Fruit fly (Drosophila melanogaster) whole organism, wandering third instar larva: ENCODE results near the gene ppk.

Experiments
- Abd-B ChIP-seq: fragments of >200 bp; optimal IDR thresholded peaks from 2 replicates; lab custom pipeline; 2017; ENCODE audit warnings: missing biosample characterization, missing genetic modification characterization
- CG32264 ChIP-seq: fragments of 200-800 bp; sonication (Bioruptor generic); optimal IDR thresholded peaks from 2 replicates; lab custom pipeline; 2016; ENCODE audit warnings: missing biosample characterization, missing genetic modification characterization
- CG9705 ChIP-seq: fragments of 200-800 bp; sonication (Bioruptor generic); optimal IDR thresholded peaks from 2 replicates; lab custom pipeline; 2018; ENCODE audit warnings: missing biosample characterization, mild to moderate bottlenecking, missing genetic modification characterization
- CrebA ChIP-seq: fragments of 200-800 bp; sonication (Bioruptor generic); optimal IDR thresholded peaks from 2 replicates; lab custom pipeline; 2016; ENCODE audit warnings: missing biosample characterization, mild to moderate bottlenecking, missing genetic modification characterization, borderline replicate concordance
- Dfd ChIP-seq: fragments of >200 bp; optimal IDR thresholded peaks from 2 replicates; lab custom pipeline; 2017; ENCODE audit warnings: missing biosample characterization, missing genetic modification characterization
- Dif ChIP-seq: fragments of 200-275, 200-300 bp; sonication (Bioruptor generic); optimal IDR thresholded peaks from 2 replicates; lab custom pipeline; 2018; ENCODE audit warnings: missing biosample characterization, missing genetic modification characterization; ENCODE audit not compliant: partially characterized antibody
- GATAd ChIP-seq: sonication (Bioruptor generic); optimal IDR thresholded peaks from 2 replicates; lab custom pipeline; 2016; ENCODE audit warnings: missing biosample characterization, missing genetic modification characterization
- HLH106 ChIP-seq: fragments of 200-800 bp; optimal IDR thresholded peaks from 3 replicates; lab custom pipeline; 2019; ENCODE audit warnings: missing biosample characterization, mild to moderate bottlenecking, missing genetic modification characterization, moderate library complexity
- Hnf4 ChIP-seq: fragments of 200-800 bp; sonication (Bioruptor generic); optimal IDR thresholded peaks from 2 replicates; lab custom pipeline; 2016; ENCODE audit warnings: missing biosample characterization, mild to moderate bottlenecking, missing genetic modification characterization
- Hr78 ChIP-seq: fragments of >200 bp; optimal IDR thresholded peaks from 2 replicates; lab custom pipeline; 2017; ENCODE audit warnings: missing biosample characterization, missing genetic modification characterization
- Hr83 ChIP-seq: fragments of 200-300 bp; sonication (Bioruptor generic); optimal IDR thresholded peaks from 2 replicates; lab custom pipeline; 2016; ENCODE audit warnings: missing biosample characterization, mild to moderate bottlenecking, missing genetic modification characterization, moderate library complexity; ENCODE audit not compliant: poor library complexity, severe bottlenecking
- Jra ChIP-seq: sonication (Bioruptor generic); optimal IDR thresholded peaks from 2 replicates; lab custom pipeline; 2016; ENCODE audit warnings: missing biosample characterization, missing genetic modification characterization
- Mio ChIP-seq: sonication (Bioruptor generic); optimal IDR thresholded peaks from 2 replicates; lab custom pipeline; 2016; ENCODE audit warnings: missing biosample characterization, missing genetic modification characterization
- Myc ChIP-seq: fragments of >200 bp; optimal IDR thresholded peaks from 2 replicates; lab custom pipeline; 2017
- N ChIP-seq: fragments of >200 bp; optimal IDR thresholded peaks from 2 replicates; lab custom pipeline; 2018; ENCODE audit warnings: missing biosample characterization, missing external identifiers, missing genetic modification characterization
- OdsH ChIP-seq: fragments of 200-800 bp; sonication (Bioruptor generic); optimal IDR thresholded peaks from 2 replicates; lab custom pipeline; 2016; ENCODE audit warnings: missing biosample characterization, mild to moderate bottlenecking, missing genetic modification characterization
- Rel ChIP-seq, 2 experiments: fragments of 200-800 bp; sonication (Bioruptor generic) in 1 of 2; optimal IDR thresholded peaks; 2 replicates in 1 of 2; 3 replicates in 1 of 2; lab custom pipeline; 2016 to 2019; ENCODE audit warnings: mild to moderate bottlenecking in 2 of 2, missing biosample characterization in 2 of 2, missing genetic modification characterization in 2 of 2, moderate library complexity in 1 of 2
- Sp1 ChIP-seq: fragments of 200-800 bp; sonication (Bioruptor generic); optimal IDR thresholded peaks from 3 replicates; lab custom pipeline; 2019; ENCODE audit warnings: missing biosample characterization, mild to moderate bottlenecking, missing genetic modification characterization, moderate library complexity
- Vsx2 ChIP-seq: fragments of 200-300, 225-300 bp; sonication (Bioruptor generic); optimal IDR thresholded peaks from 2 replicates; lab custom pipeline; 2018; ENCODE audit warnings: missing biosample characterization, missing genetic modification characterization; ENCODE audit not compliant: partially characterized antibody
- br ChIP-seq: fragments of 200-800 bp; sonication (Bioruptor generic); optimal IDR thresholded peaks from 2 replicates; lab custom pipeline; 2016; ENCODE audit warnings: missing biosample characterization, missing genetic modification characterization
- brk ChIP-seq: fragments of 200-800 bp; sonication (Bioruptor generic); optimal IDR thresholded peaks from 2 replicates; lab custom pipeline; 2016; ENCODE audit warnings: missing biosample characterization, mild to moderate bottlenecking, missing genetic modification characterization
- dl ChIP-seq, 2 experiments: fragments of 175-275, 200-275 bp in 1 of 2; fragments of 200-275 bp in 1 of 2; sonication (Bioruptor generic); optimal IDR thresholded peaks; lab custom pipeline; 2018; ENCODE audit warnings: mild to moderate bottlenecking in 2 of 2, missing biosample characterization in 2 of 2, missing genetic modification characterization in 2 of 2, moderate library complexity in 2 of 2; ENCODE audit not compliant: partially characterized antibody in 2 of 2, insufficient read depth in 1 of 2
- dmrt93B ChIP-seq: fragments of 200-800 bp; sonication (Bioruptor generic); optimal IDR thresholded peaks from 2 replicates; lab custom pipeline; 2018; ENCODE audit warnings: missing biosample characterization, mild to moderate bottlenecking, missing genetic modification characterization
- dsf ChIP-seq: sonication (Bioruptor generic); optimal IDR thresholded peaks from 2 replicates; lab custom pipeline; 2016; ENCODE audit warnings: missing biosample characterization, missing genetic modification characterization, borderline replicate concordance
- ey ChIP-seq: fragments of 200-800 bp; sonication (Bioruptor generic); optimal IDR thresholded peaks from 2 replicates; lab custom pipeline; 2016; ENCODE audit warnings: missing biosample characterization, missing genetic modification characterization
- foxo ChIP-seq, 2 experiments: fragments of 200-800 bp; sonication (Bioruptor generic); optimal IDR thresholded peaks; 2 replicates in 1 of 2; 3 replicates in 1 of 2; lab custom pipeline; 2016 to 2017; ENCODE audit warnings: missing biosample characterization in 2 of 2, missing genetic modification characterization in 2 of 2
- fru ChIP-seq: fragments of 200-800 bp; sonication (Bioruptor generic); optimal IDR thresholded peaks from 3 replicates; lab custom pipeline; 2016; ENCODE audit warnings: missing biosample characterization, mild to moderate bottlenecking, missing genetic modification characterization
- pan ChIP-seq: fragments of >200 bp; optimal IDR thresholded peaks from 2 replicates; lab custom pipeline; 2017
- psq ChIP-seq: fragments of 200-800 bp; sonication (Bioruptor generic); optimal IDR thresholded peaks from 3 replicates; lab custom pipeline; 2017; ENCODE audit warnings: missing biosample characterization, mild to moderate bottlenecking, missing genetic modification characterization, moderate library complexity
- rgr ChIP-seq: fragments of 200-800 bp; sonication (Bioruptor generic); optimal IDR thresholded peaks from 3 replicates; lab custom pipeline; 2016; ENCODE audit warnings: missing biosample characterization, mild to moderate bottlenecking, missing genetic modification characterization
- sv ChIP-seq: fragments of 200-800 bp; sonication (Bioruptor generic); optimal IDR thresholded peaks from 3 replicates; lab custom pipeline; 2016; ENCODE audit warnings: missing biosample characterization, missing genetic modification characterization
- tai ChIP-seq: sonication (Bioruptor generic); optimal IDR thresholded peaks from 2 replicates; lab custom pipeline; 2016; ENCODE audit warnings: missing biosample characterization, missing genetic modification characterization
- usp ChIP-seq: fragments of >200 bp; optimal IDR thresholded peaks from 2 replicates; lab custom pipeline; 2017; ENCODE audit warnings: missing biosample characterization, missing genetic modification characterization
- woc ChIP-seq: sonication (Bioruptor generic); optimal IDR thresholded peaks from 2 replicates; lab custom pipeline; 2016; ENCODE audit warnings: missing biosample characterization, mild to moderate bottlenecking, missing genetic modification characterization

Gene ppk

dm6 chr2L:14386522-14386921 lies 5.5 kb upstream of the ppk start (continued):
- TF ChIP-seq dsf (GFP tag; lab: Kevin White, UChicago) (peak; percentile 75), Abd-B (GFP tag; lab: Kevin White, UChicago) (no peak), brk (GFP tag; lab: Kevin White, UChicago) (peak; percentile 94)

DNA sequence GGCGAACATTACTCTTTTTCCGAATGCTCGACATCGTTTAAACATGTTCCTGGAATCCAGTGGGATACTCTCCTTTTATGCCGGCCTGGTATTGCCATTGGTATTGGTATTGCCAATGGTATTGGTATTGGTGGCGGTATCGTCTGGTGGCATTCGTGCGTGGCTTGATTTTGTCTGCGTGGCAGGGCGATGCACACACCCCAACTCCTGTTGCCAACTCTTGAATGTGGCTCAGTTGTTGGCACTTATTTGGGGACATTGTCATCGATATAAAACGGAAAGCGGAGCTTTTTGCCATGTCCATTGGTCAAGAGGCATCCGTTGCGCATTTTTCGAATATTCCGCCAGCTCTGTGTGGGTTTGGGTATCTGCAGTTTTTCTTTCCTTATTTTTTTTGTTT lies 909 bp upstream of the ppk start:
- TF ChIP-seq rgr (GFP tag; lab: Kevin White, UChicago) (no peak), CrebA (GFP tag; lab: Kevin White, UChicago) (peak; percentile 83)

- TF ChIP-seq dsf (GFP tag; lab: Kevin White, UChicago) = no peak
- no peak for TF ChIP-seq Hr78 (GFP tag; lab: Kevin White, UChicago)
- TF ChIP-seq dl (GFP tag; optimal IDR thresholded peaks at IDR 0.05; lab: Kevin White, UChicago; ENCODE audit: insufficient read depth in 1 of 2, partially characterized antibody in 2 of 2) = no peak
- no peak for TF ChIP-seq foxo (GFP tag; optimal IDR thresholded peaks at IDR 0.05; lab: Kevin White, UChicago)
- no peak for TF ChIP-seq dmrt93B (GFP tag; lab: Kevin White, UChicago)
- peak; percentile 6 for TF ChIP-seq sv (GFP tag; lab: Kevin White, UChicago)
- no peak for TF ChIP-seq tai (GFP tag; lab: Kevin White, UChicago)
Measured at dm6 chr2L:14376484-14377254, 4.3 kb downstream of the ppk start.

dm6 chr2L:14374024-14374423 lies 6.9 kb downstream of the ppk start:
- TF ChIP-seq GATAd (GFP tag; lab: Kevin White, UChicago) (no peak), OdsH (GFP tag; lab: Kevin White, UChicago) (no peak), Jra (GFP tag; lab: Kevin White, UChicago) (no peak)

DNA sequence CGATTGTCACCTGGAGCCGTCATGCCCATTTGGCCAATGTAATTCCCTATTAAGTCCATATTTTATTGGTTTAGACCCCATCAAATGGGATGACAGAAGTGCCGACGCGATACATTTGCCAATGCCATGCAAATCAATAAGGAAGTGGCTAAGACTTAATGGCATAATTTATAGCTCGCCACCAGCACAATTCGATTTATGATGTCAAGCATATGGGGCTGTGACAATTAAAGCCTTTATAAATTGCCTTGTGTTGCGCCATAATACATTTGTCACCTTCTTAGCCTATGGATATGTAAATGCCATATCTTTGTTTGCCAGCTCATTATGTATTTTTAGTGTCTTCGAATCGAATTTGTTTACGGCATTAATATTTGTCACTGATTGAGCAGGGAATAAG lies 7.7 kb downstream of the ppk start:
- TF ChIP-seq fru (GFP tag; lab: Kevin White, UChicago) (no peak), sv (GFP tag; lab: Kevin White, UChicago) (no peak), br (no peak), OdsH (GFP tag; lab: Kevin White, UChicago) (no peak), CG9705 (no peak), psq (GFP tag; lab: Kevin White, UChicago) (no peak), dl (GFP tag; optimal IDR thresholded peaks at IDR 0.05; lab: Kevin White, UChicago; ENCODE audit: insufficient read depth in 1 of 2, partially characterized antibody in 2 of 2) (no peak), CG32264 (GFP tag; lab: Kevin White, UChicago) (no peak), Vsx2 (GFP tag; lab: Kevin White, UChicago) (no peak), woc (GFP tag; lab: Kevin White, UChicago) (no peak), Mio (GFP tag; lab: Kevin White, UChicago) (no peak), tai (GFP tag; lab: Kevin White, UChicago) (no peak), Abd-B (GFP tag; lab: Kevin White, UChicago) (no peak), Dif (no peak), GATAd (GFP tag; lab: Kevin White, UChicago) (no peak), ey (GFP tag; lab: Kevin White, UChicago) (no peak), rgr (GFP tag; lab: Kevin White, UChicago) (no peak)

DNA sequence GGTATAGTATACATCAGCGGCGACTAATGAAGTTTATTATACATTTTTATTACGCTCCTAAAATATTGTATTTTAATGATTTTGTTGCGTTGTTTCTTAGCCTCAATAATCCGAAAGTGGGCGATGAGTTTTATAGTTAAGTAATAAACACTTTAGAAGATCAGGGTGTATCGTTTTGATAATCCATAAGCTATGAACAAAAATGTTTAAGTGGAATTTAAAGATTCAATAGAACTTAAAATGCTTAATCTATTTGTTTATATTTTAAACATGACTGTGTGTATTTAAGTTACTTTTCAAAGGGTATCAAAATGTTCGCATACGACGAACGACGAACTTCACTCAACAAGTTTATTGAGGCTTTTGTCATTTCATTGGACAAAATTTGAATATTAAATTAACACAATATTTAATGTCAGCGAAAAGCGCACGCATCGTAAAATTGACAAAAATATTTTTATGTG lies 8.7 kb downstream of the ppk start:
- TF ChIP-seq dl (GFP tag; optimal IDR thresholded peaks at IDR 0.05; lab: Kevin White, UChicago; ENCODE audit: insufficient read depth in 1 of 2, partially characterized antibody in 2 of 2) (no peak), N (no peak), Hr83 (GFP tag; lab: Kevin White, UChicago) (no peak), CrebA (GFP tag; lab: Kevin White, UChicago) (no peak), Sp1 (no peak), psq (GFP tag; lab: Kevin White, UChicago) (peak; percentile 8), pan (lab: Kevin White, UChicago) (no peak), foxo (GFP tag; optimal IDR thresholded peaks at IDR 0.05; lab: Kevin White, UChicago) (peak in 1 of 2 experiments; percentile 5), Hnf4 (GFP tag; lab: Kevin White, UChicago) (peak; percentile 37), Dfd (GFP tag; lab: Kevin White, UChicago) (no peak), usp (no peak), woc (GFP tag; lab: Kevin White, UChicago) (no peak), tai (GFP tag; lab: Kevin White, UChicago) (peak; percentile 19), Myc (lab: Kevin White, UChicago) (no peak), CG9705 (no peak), sv (GFP tag; lab: Kevin White, UChicago) (no peak), Hr78 (GFP tag; lab: Kevin White, UChicago) (no peak), HLH106 (tag; lab: Kevin White, UChicago) (no peak), Dif (no peak), Mio (GFP tag; lab: Kevin White, UChicago) (no peak), Vsx2 (GFP tag; lab: Kevin White, UChicago) (no peak), fru (GFP tag; lab: Kevin White, UChicago) (peak; percentile 27), CG32264 (GFP tag; lab: Kevin White, UChicago) (no peak), dmrt93B (GFP tag; lab: Kevin White, UChicago) (no peak), Rel (GFP tag; optimal IDR thresholded peaks at IDR 0.05; lab: Kevin White, UChicago) (no peak), Rel (tag; optimal IDR thresholded peaks at IDR 0.05; lab: Kevin White, UChicago) (no peak), Abd-B (GFP tag; lab: Kevin White, UChicago) (no peak)
